Worm (Caenorhabditis elegans): ENCODE results near the gene C25E10.7.

DNA sequence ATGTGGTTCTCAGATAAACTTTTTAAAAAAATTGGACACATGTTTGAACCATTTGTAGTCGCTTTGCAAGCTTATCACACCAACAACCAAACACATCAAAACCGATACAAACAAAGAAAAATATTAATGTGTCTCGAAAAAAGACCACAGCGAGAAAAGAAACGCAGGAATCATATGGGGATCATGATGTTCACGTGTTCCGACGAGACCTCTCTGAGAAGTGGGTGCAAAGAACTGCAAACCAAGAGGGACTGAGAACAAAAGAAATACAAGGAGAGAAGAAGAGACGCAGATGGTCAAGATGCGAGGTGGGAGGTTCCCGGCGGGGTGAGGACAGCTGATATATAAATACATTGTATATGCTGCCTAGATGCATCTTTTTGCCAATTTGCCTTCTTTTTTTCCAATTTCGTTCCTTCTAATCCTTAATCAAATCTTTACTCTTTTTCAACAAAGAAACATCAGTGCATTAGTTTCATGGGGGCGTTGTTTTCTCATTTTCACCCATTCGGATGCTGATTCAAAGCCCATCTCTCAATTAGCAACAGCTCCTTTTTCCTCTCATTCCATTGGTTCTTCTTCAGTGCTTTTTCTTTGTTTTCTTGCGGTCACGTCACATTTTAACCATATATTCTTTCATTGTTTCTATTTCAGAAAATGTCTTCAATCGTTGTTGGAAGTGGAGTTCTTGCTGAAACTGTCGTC, 44.8 kb upstream of the C25E10.7 start, which contains the start of gene F21C10.10:
- TF ChIP-seq ama-1 (optimal IDR thresholded peaks at IDR 0.05) (peak; percentile 59), ama-1 (GFP tag; optimal IDR thresholded peaks at IDR 0.05) (no peak), lin-54 (GFP tag; optimal IDR thresholded peaks at IDR 0.05) (peak; percentile 55), aptf-2 (GFP tag; conservative IDR thresholded peaks at IDR 0.05) (no peak), dpl-1 (GFP tag; optimal IDR thresholded peaks at IDR 0.05) (no peak), ceh-27 (GFP tag; optimal IDR thresholded peaks at IDR 0.05) (peak; percentile 80), unc-62 (GFP tag; optimal IDR thresholded peaks at IDR 0.05) (peak; percentile 52), mel-28 (tag; optimal IDR thresholded peaks at IDR 0.05; ENCODE audit: borderline replicate concordance) (no peak), attf-3 (GFP tag; conservative IDR thresholded peaks at IDR 0.05) (no peak), rcor-1 (GFP tag; IDR thresholded peaks at IDR 0.05) (no peak), lin-35 (GFP tag; optimal IDR thresholded peaks at IDR 0.05) (peak in 1 of 3 experiments; percentile 0), nhr-120 (GFP tag; IDR thresholded peaks at IDR 0.05) (no peak), repo-1 (tag; optimal IDR thresholded peaks at IDR 0.05) (no peak), snpc-1.1 (tag; optimal IDR thresholded peaks at IDR 0.05; ENCODE audit: insufficient read depth) (no peak)
